Worm (Caenorhabditis elegans) whole organism, early embryonic: Measurements from ENCODE around the gene col-117.

Experiments
- B0310.2 ChIP-seq: sonication (generic microtip); optimal IDR thresholded peaks from 2 replicates; lab custom pipeline; 2016; ENCODE audit warnings: mild to moderate bottlenecking, missing genetic modification characterization, missing compliant biosample characterization
- F13C5.2 ChIP-seq: sonication (generic microtip); optimal IDR thresholded peaks from 2 replicates; lab custom pipeline; 2017; ENCODE audit warnings: mild to moderate bottlenecking, missing genetic modification characterization, inconsistent platforms, missing compliant biosample characterization
- aly-1 ChIP-seq: sonication (generic microtip); optimal IDR thresholded peaks from 2 replicates; lab custom pipeline; 2016; ENCODE audit warnings: missing genetic modification characterization, missing compliant biosample characterization
- ama-1 ChIP-seq: fragments of 150-350 bp; optimal IDR thresholded peaks from 2 replicates; lab custom pipeline; 2014
- ceh-13 ChIP-seq: fragments of 200-800 bp; sonication (Bioruptor generic); optimal IDR thresholded peaks from 2 replicates; lab custom pipeline; 2018; ENCODE audit warnings: mild to moderate bottlenecking, missing genetic modification characterization, missing compliant biosample characterization
- ceh-36 ChIP-seq: sonication (generic microtip); optimal IDR thresholded peaks from 2 replicates; lab custom pipeline; 2016; ENCODE audit warnings: missing genetic modification characterization, inconsistent platforms, missing compliant biosample characterization
- ets-7 ChIP-seq: sonication (generic microtip); optimal IDR thresholded peaks from 2 replicates; lab custom pipeline; 2016; ENCODE audit warnings: missing genotype, missing genetic modification characterization, missing compliant biosample characterization
- flt-1 ChIP-seq: fragments of 200-800 bp; sonication (Bioruptor generic); IDR thresholded peaks from 2 replicates; pipeline ENCODE4 v1.3.6; 2022; ENCODE audit warnings: missing genetic modification characterization, missing compliant biosample characterization
- hmbx-1 ChIP-seq: sonication (generic microtip); optimal IDR thresholded peaks from 2 replicates; lab custom pipeline; 2016; ENCODE audit warnings: mild to moderate bottlenecking, missing genetic modification characterization, missing compliant biosample characterization
- hmg-4 ChIP-seq: fragments of 200-800 bp; sonication (Bioruptor generic); optimal IDR thresholded peaks from 2 replicates; lab custom pipeline; 2018; ENCODE audit warnings: mild to moderate bottlenecking, missing genetic modification characterization, missing compliant biosample characterization
- hnd-1 ChIP-seq: sonication (generic microtip); optimal IDR thresholded peaks from 2 replicates; lab custom pipeline; 2016; ENCODE audit warnings: missing genetic modification characterization, missing compliant biosample characterization
- pes-1 ChIP-seq: fragments of 200-800 bp; sonication (Bioruptor generic); IDR thresholded peaks from 2 replicates; pipeline ENCODE4 v1.3.6; 2022; ENCODE audit warnings: missing genetic modification reagents, missing genetic modification characterization, missing compliant biosample characterization
- scrt-1 ChIP-seq: fragments of 200-800 bp; sonication (Bioruptor generic); IDR thresholded peaks from 2 replicates; pipeline ENCODE4 v1.3.6; 2022; ENCODE audit warnings: missing genetic modification characterization, missing compliant biosample characterization
- sea-1 ChIP-seq: fragments of 200-800 bp; sonication (Bioruptor generic); conservative IDR thresholded peaks from 2 replicates; pipeline ENCODE4 v1.3.6; 2022; ENCODE audit warnings: missing genetic modification characterization, missing compliant biosample characterization
- tbx-11 ChIP-seq: fragments of 200-800 bp; sonication (Bioruptor generic); IDR thresholded peaks from 2 replicates; pipeline ENCODE4 v1.3.6; 2022; ENCODE audit warnings: missing genetic modification characterization, missing compliant biosample characterization
- tbx-37 ChIP-seq: fragments of 200-800 bp; sonication (Bioruptor generic); conservative IDR thresholded peaks from 2 replicates; pipeline ENCODE4 v1.3.6; 2022; ENCODE audit warnings: missing genetic modification reagents, missing genetic modification characterization, missing compliant biosample characterization
- tra-4 ChIP-seq: sonication (generic microtip); optimal IDR thresholded peaks from 2 replicates; lab custom pipeline; 2017; ENCODE audit warnings: missing genetic modification characterization, missing compliant biosample characterization

The col-117 gene

DNA sequence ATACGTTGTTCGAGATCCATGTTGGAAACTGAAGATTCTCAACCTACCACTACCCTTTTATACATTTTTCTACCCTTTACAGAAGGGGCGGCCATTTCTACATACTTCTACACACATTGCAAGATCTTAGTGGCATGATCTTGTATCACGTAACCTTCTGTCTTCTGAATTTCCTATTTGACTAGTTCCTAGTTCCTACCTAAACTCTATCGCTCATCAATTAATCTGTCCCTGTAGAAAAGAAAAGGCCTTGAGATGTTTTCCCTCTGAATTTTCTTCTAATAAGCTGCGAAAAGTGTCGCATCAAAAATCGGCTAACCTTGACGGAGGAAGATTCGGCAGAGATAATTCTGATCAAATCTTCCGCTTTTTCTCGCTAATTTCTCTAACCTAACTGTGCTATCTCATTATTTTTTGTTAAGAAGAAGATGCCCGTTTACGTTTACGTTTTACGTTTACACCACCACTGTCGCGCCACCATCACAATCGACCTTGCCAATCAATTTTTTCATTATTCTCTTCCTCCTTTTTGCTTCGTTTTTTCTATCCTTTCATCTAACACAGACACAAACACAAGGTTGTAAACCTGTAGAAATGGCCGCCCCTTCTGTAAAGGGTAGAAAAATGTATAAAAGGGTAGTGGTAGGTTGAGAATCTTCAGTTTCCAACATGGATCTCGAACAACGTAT is at the start of gene col-117, which contains the start of gene col-3:
Gene col-117, minus strand, starts transcription at position 51 of the 689 bp plus-strand sequence.
Gene col-3, plus strand, starts transcription at position 639 of the 689 bp plus-strand sequence.
- TF ChIP-seq tbx-37 (GFP tag; lab: Robert Waterston, UW) (no peak), aly-1 (tag; lab: Kevin White, UChicago) (no peak), flt-1 (GFP tag; lab: Robert Waterston, UW) (no peak), F13C5.2 (tag; lab: Kevin White, UChicago) (no peak), hmg-4 (no peak), sea-1 (GFP tag; lab: Robert Waterston, UW) (no peak)

DNA sequence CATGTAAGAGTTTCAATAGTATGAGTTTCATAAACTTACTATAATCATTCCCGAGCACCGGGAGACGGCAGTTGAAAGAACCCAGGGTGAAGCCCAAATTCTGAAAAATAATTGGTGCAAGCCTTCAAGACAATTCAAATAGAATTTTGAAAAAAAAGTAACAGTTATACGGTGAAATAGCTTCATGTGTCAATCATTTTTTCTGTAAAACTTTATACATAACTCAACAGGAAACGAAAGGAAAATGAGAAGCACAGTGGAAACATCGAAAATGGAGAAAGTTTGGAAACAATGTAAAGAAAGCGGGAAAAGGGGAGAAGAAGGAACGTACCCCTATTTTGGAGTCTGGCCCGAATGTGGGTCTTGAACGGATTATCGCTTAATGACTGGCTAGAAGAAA is 49.0 kb upstream of the col-117 start, which contains the start of gene C09G9.3:
Gene C09G9.3, minus strand, starts transcription at position 101 of the 400 bp plus-strand sequence.
- TF ChIP-seq aly-1 (tag; lab: Kevin White, UChicago) (no peak), ama-1 (lab: Kevin White, UChicago) (no peak), scrt-1 (GFP tag; lab: Robert Waterston, UW) (no peak), hnd-1 (tag; lab: Kevin White, UChicago) (no peak), tra-4 (tag; lab: Kevin White, UChicago) (no peak), ets-7 (no peak), ceh-36 (tag; lab: Kevin White, UChicago) (no peak)

DNA sequence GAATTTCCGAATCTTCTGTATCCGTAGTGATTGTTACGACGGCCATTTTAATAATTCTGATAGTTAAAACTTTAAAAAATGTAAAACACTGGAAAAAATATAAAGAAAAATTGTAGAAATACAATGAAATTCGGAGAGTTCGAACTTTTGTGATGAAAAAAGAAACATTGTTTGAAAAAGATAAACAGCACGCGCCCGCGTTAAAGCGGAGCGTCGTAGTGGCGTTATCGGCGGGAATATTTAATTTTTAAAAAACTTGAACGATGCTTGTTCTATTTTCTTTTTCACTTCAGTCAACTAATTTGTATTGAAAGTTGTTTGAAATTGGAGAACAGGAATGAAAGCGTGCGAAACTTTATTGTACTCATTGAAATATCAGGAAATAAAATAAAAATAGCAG is 45.6 kb upstream of the col-117 start, which contains the start of gene npp-23:
Gene npp-23, minus strand, starts transcription at position 56 of the 400 bp plus-strand sequence.
- TF ChIP-seq ama-1 (lab: Kevin White, UChicago): no peak
- no peak for TF ChIP-seq hmbx-1 (tag; lab: Kevin White, UChicago)
- no peak for TF ChIP-seq hmg-4
- no peak for TF ChIP-seq B0310.2 (tag; lab: Kevin White, UChicago)
- no peak for TF ChIP-seq flt-1 (GFP tag; lab: Robert Waterston, UW)
- TF ChIP-seq tbx-11 (GFP tag; lab: Robert Waterston, UW): no peak
- TF ChIP-seq F13C5.2 (tag; lab: Kevin White, UChicago): no peak
- no peak for TF ChIP-seq sea-1 (GFP tag; lab: Robert Waterston, UW)
- no peak for TF ChIP-seq ets-7
- no peak for TF ChIP-seq ceh-13
- no peak for TF ChIP-seq scrt-1 (GFP tag; lab: Robert Waterston, UW)

DNA sequence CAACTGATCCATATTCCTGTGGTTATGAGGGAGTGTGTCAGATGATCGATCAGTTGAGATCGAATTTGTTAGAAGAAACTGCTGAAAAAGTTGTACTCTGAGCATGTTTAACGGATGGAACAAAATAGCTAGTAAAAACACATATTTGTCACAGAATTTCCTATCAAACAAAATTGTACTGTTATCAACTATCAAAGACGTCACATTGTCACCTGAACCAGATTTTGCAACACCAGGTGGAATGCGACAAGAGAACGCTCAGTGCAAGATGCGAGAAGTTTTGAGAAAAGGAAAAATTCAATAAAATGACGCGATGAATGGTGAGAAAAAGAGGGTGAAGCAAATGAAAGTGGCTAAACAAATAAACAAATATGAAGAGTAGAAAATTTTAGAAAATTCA is 43.6 kb upstream of the col-117 start:
- TF ChIP-seq tra-4 (tag; lab: Kevin White, UChicago) (no peak), pes-1 (GFP tag; lab: Robert Waterston, UW) (no peak), ceh-13 (no peak), tbx-11 (GFP tag; lab: Robert Waterston, UW) (no peak), F13C5.2 (tag; lab: Kevin White, UChicago) (no peak), sea-1 (GFP tag; lab: Robert Waterston, UW) (no peak), ceh-36 (tag; lab: Kevin White, UChicago) (no peak), hnd-1 (tag; lab: Kevin White, UChicago) (no peak), hmbx-1 (tag; lab: Kevin White, UChicago) (no peak), ama-1 (lab: Kevin White, UChicago) (no peak), aly-1 (tag; lab: Kevin White, UChicago) (no peak), hmg-4 (no peak), scrt-1 (GFP tag; lab: Robert Waterston, UW) (no peak), tbx-37 (GFP tag; lab: Robert Waterston, UW) (no peak)

DNA sequence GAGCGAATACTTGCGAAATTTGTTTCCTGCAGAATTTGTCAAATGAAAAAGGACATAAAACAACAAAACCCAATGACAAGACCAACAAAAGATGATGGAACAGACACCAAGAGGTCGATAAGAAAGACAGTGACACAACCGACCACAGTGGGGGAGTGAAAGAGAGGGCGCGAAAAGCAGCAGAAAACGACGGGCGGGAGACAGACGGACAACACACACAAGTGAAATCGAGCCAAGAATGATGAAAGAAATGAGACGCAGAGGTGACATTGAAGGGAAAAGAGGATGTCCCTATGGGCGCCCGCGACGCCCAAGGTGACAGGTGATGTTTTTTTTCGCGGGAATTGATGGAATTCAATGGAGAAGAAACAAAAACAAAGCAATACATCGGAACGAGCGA is 42.1 kb upstream of the col-117 start:
- TF ChIP-seq hmg-4 (peak; percentile 30), hmbx-1 (tag; lab: Kevin White, UChicago) (no peak), B0310.2 (tag; lab: Kevin White, UChicago) (no peak)

DNA sequence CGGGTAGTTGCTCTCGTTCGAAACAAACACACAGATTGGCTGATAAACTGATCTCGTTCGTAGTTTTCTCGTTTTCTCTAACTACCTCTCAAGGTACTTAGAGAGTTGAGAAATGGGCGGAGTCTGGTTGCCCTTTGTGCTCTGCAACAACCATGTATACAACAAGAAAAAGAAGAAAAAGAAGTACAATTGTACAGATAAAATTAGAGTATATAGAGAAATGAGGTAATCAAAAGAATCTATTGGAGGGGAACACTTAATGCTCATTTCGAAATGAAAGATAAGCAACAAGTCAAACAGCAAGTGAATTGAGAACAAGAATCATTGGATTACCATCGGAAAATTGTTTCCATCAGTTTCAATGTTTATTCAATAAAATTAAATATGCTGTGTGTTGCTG is 41.3 kb upstream of the col-117 start, which contains the start of gene C09G9.1:
Gene C09G9.1, minus strand, starts transcription at position 143 of the 400 bp plus-strand sequence.
- TF ChIP-seq hmbx-1 (tag; lab: Kevin White, UChicago) (no peak), tra-4 (tag; lab: Kevin White, UChicago) (no peak), ets-7 (no peak), sea-1 (GFP tag; lab: Robert Waterston, UW) (no peak), F13C5.2 (tag; lab: Kevin White, UChicago) (no peak), hnd-1 (tag; lab: Kevin White, UChicago) (no peak), tbx-11 (GFP tag; lab: Robert Waterston, UW) (no peak), ceh-13 (no peak), scrt-1 (GFP tag; lab: Robert Waterston, UW) (no peak), B0310.2 (tag; lab: Kevin White, UChicago) (no peak), flt-1 (GFP tag; lab: Robert Waterston, UW) (no peak), tbx-37 (GFP tag; lab: Robert Waterston, UW) (no peak)

DNA sequence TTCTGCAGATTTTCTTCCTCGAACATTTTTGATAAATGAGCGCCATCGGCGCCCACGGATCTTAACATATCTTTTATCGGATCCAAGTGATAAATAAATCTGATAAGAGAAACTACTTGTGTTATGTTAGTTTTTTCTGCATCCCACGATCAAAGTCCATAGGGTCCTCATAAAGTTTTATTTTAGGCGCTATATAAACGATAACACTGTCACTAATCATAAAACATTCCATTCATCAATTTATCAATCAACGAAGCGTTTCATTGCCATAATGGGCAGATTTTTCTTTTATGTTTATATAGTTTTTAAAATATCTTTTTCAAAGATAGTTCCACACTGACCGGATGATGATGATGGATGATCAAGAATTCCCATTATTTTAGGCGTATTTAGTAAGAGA is 40.7 kb upstream of the col-117 start:
- TF ChIP-seq hmg-4: no peak
- no peak for TF ChIP-seq tra-4 (tag; lab: Kevin White, UChicago)
- TF ChIP-seq scrt-1 (GFP tag; lab: Robert Waterston, UW): no peak
- TF ChIP-seq tbx-11 (GFP tag; lab: Robert Waterston, UW): no peak
- TF ChIP-seq tbx-37 (GFP tag; lab: Robert Waterston, UW): no peak
- TF ChIP-seq sea-1 (GFP tag; lab: Robert Waterston, UW): no peak
- TF ChIP-seq ets-7: no peak
- TF ChIP-seq ceh-36 (tag; lab: Kevin White, UChicago): no peak
- no peak for TF ChIP-seq flt-1 (GFP tag; lab: Robert Waterston, UW)
- TF ChIP-seq hnd-1 (tag; lab: Kevin White, UChicago): no peak
- TF ChIP-seq F13C5.2 (tag; lab: Kevin White, UChicago): no peak
- no peak for TF ChIP-seq ceh-13
- TF ChIP-seq ama-1 (lab: Kevin White, UChicago): no peak
- no peak for TF ChIP-seq B0310.2 (tag; lab: Kevin White, UChicago)
- TF ChIP-seq hmbx-1 (tag; lab: Kevin White, UChicago): no peak
- no peak for TF ChIP-seq pes-1 (GFP tag; lab: Robert Waterston, UW)
- no peak for TF ChIP-seq aly-1 (tag; lab: Kevin White, UChicago)
